Worm (Caenorhabditis elegans) whole organism, L4/young adult: ENCODE data around the gene mnp-1.

Experiments used
- W03F9.2 ChIP-seq: fragments of 150-350 bp; optimal IDR thresholded peaks from 2 replicates; lab custom pipeline; 2014; ENCODE audit warnings: missing biosample characterization, missing genetic modification characterization
- him-1 ChIP-seq: sonication (generic microtip); optimal IDR thresholded peaks from 2 replicates; lab custom pipeline; 2016; ENCODE audit warnings: missing genotype, missing genetic modification reagents, missing genetic modification characterization, missing compliant biosample characterization

DNA sequence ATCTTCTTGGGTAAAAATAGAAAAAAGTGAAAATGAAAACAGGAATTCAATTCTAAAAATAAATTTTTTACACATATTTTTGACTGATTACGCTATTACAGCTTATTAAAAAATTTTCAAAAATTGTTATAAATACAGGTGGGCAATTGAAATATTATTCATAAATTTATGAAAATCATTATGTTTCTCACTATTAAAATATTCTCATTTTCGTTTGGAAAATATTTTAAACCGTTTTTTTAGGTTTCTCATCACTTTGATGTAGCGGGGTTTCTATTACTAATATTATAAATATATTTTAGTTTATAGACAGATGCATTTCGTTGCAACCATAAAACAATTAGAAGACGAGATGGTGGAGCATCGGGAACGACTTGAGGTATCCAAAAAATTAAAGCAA is 40.7 kb downstream of the mnp-1 start, which contains the start of gene R07E5.5:
- TF ChIP-seq him-1 (tag; lab: Kevin White, UChicago) = no peak
- no peak for TF ChIP-seq W03F9.2 (tag; lab: Kevin White, UChicago)
